Worm (Caenorhabditis elegans) whole organism, L3 larva: ENCODE results near the gene drr-1.

Source experiments
- ZK546.5 ChIP-seq: sonication (generic microtip); optimal IDR thresholded peaks from 2 replicates; lab custom pipeline; 2017; ENCODE audit warnings: missing biosample characterization, missing genetic modification characterization
- ceh-28 ChIP-seq: fragments of 150-350 bp; optimal IDR thresholded peaks from 2 replicates; lab custom pipeline; 2014; ENCODE audit warnings: missing biosample characterization, missing genetic modification reagents, missing genetic modification characterization
- elt-3 ChIP-seq, 3 experiments: fragments of 150-350 bp in 1 of 3; sonication (generic microtip) in 2 of 3; optimal IDR thresholded peaks; 2 replicates in 2 of 3; 4 replicates in 1 of 3; lab custom pipeline; 2014 to 2017; ENCODE audit warnings: missing biosample characterization in 3 of 3, missing genetic modification characterization in 3 of 3
- lin-39 ChIP-seq: fragments of 150-350 bp; optimal IDR thresholded peaks from 2 replicates; lab custom pipeline; 2018; ENCODE audit warnings: missing biosample characterization, missing genetic modification reagents, missing genetic modification characterization
- nfya-1 ChIP-seq: sonication (generic microtip); optimal IDR thresholded peaks from 2 replicates; lab custom pipeline; 2017; ENCODE audit warnings: missing genetic modification characterization, mild to moderate bottlenecking, missing compliant biosample characterization, antibody characterized with exemption, moderate library complexity; ENCODE audit not compliant: insufficient read depth
- nhr-11 ChIP-seq: fragments of 150-350 bp; optimal IDR thresholded peaks from 2 replicates; lab custom pipeline; 2014; ENCODE audit warnings: missing biosample characterization, missing genetic modification characterization
- nhr-12 ChIP-seq: fragments of 150-350 bp; optimal IDR thresholded peaks from 2 replicates; lab custom pipeline; 2014; ENCODE audit warnings: missing biosample characterization, missing genetic modification characterization
- nhr-28 ChIP-seq: fragments of 150-350 bp; optimal IDR thresholded peaks from 2 replicates; lab custom pipeline; 2014; ENCODE audit warnings: missing biosample characterization, missing genetic modification characterization
- nhr-77 ChIP-seq: fragments of 150-350 bp; optimal IDR thresholded peaks from 2 replicates; lab custom pipeline; 2014; ENCODE audit warnings: missing biosample characterization, missing genetic modification characterization
- pha-4 ChIP-seq: fragments of 150-350 bp; optimal IDR thresholded peaks from 2 replicates; lab custom pipeline; 2014; ENCODE audit warnings: missing biosample characterization, missing genetic modification reagents, missing genetic modification characterization
- snpc-4 ChIP-seq: fragments of 150-350 bp; optimal IDR thresholded peaks from 2 replicates; lab custom pipeline; 2014; ENCODE audit warnings: missing biosample characterization, missing genetic modification characterization
- unc-62 ChIP-seq: fragments of 150-350 bp; sonication (generic microtip); optimal IDR thresholded peaks from 4 replicates; lab custom pipeline; 2014; ENCODE audit warnings: missing biosample characterization, missing genetic modification reagents, missing genetic modification characterization

DNA sequence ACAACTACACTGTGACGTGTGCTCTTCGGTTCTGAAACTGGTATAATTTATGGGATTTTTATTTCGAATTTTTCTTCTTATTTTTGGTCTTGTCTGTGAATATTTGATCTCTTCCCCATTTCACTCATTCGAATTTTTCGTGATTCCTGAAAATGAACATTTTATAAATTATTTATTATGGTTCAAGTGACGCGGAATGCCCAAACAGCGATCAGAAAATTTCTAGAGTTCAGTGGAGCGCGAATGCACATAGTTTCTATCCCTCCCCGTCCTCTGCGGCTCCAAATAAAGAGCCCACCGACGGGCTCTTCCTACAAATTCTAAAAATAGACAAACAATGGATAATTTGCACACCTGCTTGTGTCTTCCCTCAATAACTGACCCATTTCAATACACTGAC is 8.0 kb upstream of the drr-1 start, which contains the start of gene F54F11.1:
- TF ChIP-seq elt-3 (tag; optimal IDR thresholded peaks at IDR 0.05; lab: Kevin White, UChicago) (no peak), nhr-11 (tag; lab: Kevin White, UChicago) (no peak), lin-39 (tag; lab: Kevin White, UChicago) (no peak), ceh-28 (tag; lab: Kevin White, UChicago) (no peak), nhr-77 (tag; lab: Kevin White, UChicago) (no peak), snpc-4 (tag; lab: Kevin White, UChicago) (no peak), nfya-1 (no peak), ZK546.5 (tag; lab: Kevin White, UChicago) (no peak), pha-4 (tag; lab: Kevin White, UChicago) (no peak), nhr-12 (tag; lab: Kevin White, UChicago) (no peak), unc-62 (GFP tag; lab: Kevin White, UChicago) (no peak), nhr-28 (no peak)
